Fruit fly (Drosophila melanogaster) whole organism, embryonic: Measurements from ENCODE around the gene CG31122.

Experiments used
- ATbp ChIP-seq: fragments of 200-800 bp; sonication (Bioruptor generic); optimal IDR thresholded peaks from 2 replicates; lab custom pipeline; 2017; ENCODE audit warnings: missing biosample characterization, mild to moderate bottlenecking, missing genetic modification characterization, missing genetic modification reagents
- Aef1 ChIP-seq: fragments of 200-800 bp; sonication (Bioruptor generic); IDR thresholded peaks from 3 replicates; pipeline ENCODE4 v1.3.6; 2022; ENCODE audit warnings: missing biosample characterization, missing genetic modification characterization
- Atf3 ChIP-seq: fragments of 200-800 bp; sonication (Bioruptor generic); optimal IDR thresholded peaks from 3 replicates; lab custom pipeline; 2016; ENCODE audit warnings: missing biosample characterization, missing genetic modification characterization
- B-H1 ChIP-seq: fragments of 200-800 bp; sonication (Bioruptor generic); IDR thresholded peaks from 3 replicates; pipeline ENCODE4 v1.3.6; 2022; ENCODE audit warnings: missing biosample characterization, missing genetic modification characterization
- Bgb ChIP-seq: fragments of 200-800 bp; sonication (Bioruptor generic); IDR thresholded peaks from 2 replicates; pipeline ENCODE4 v1.3.6; 2022; ENCODE audit warnings: missing biosample characterization, missing genetic modification characterization; ENCODE audit not compliant: partially characterized antibody
- CG10431 ChIP-seq: fragments of 200-800 bp; sonication (Bioruptor generic); optimal IDR thresholded peaks from 3 replicates; lab custom pipeline; 2018; ENCODE audit warnings: missing biosample characterization, mild to moderate bottlenecking, missing genetic modification characterization
- CG12155 ChIP-seq: fragments of 200-800 bp; sonication (Bioruptor generic); optimal IDR thresholded peaks from 3 replicates; lab custom pipeline; 2016; ENCODE audit warnings: missing biosample characterization, missing genetic modification characterization
- CG12659 ChIP-seq: fragments of 200-800 bp; sonication (Bioruptor generic); optimal IDR thresholded peaks from 3 replicates; lab custom pipeline; 2017; ENCODE audit warnings: mild to moderate bottlenecking, missing biosample characterization, missing genetic modification reagents, missing genetic modification characterization
- CG13123 ChIP-seq: fragments of 200-800 bp; sonication (Bioruptor generic); optimal IDR thresholded peaks from 2 replicates; lab custom pipeline; 2016; ENCODE audit warnings: missing biosample characterization, missing genetic modification characterization
- CG17385 ChIP-seq: fragments of 200-800 bp; sonication (Bioruptor generic); optimal IDR thresholded peaks from 3 replicates; lab custom pipeline; 2018; ENCODE audit warnings: missing biosample characterization, mild to moderate bottlenecking, missing genetic modification characterization
- CG18619 ChIP-seq: fragments of 200-800 bp; sonication (Bioruptor generic); optimal IDR thresholded peaks from 3 replicates; lab custom pipeline; 2017; ENCODE audit warnings: missing biosample characterization, mild to moderate bottlenecking, missing genetic modification characterization
- CG30403 ChIP-seq: fragments of 200-800 bp; sonication (Bioruptor generic); optimal IDR thresholded peaks from 3 replicates; lab custom pipeline; 2016; ENCODE audit warnings: missing biosample characterization, missing genetic modification characterization
- CG31388 ChIP-seq: fragments of 200-800 bp; sonication (Bioruptor generic); optimal IDR thresholded peaks from 2 replicates; lab custom pipeline; 2016; ENCODE audit warnings: missing biosample characterization, missing genetic modification characterization
- CG31441 ChIP-seq: fragments of 200-800 bp; sonication (Bioruptor generic); IDR thresholded peaks from 2 replicates; pipeline ENCODE4 v1.3.6; 2022; ENCODE audit warnings: missing biosample characterization, missing genetic modification characterization
- CG33213 ChIP-seq: fragments of 200-800 bp; sonication (Bioruptor generic); optimal IDR thresholded peaks from 3 replicates; lab custom pipeline; 2016; ENCODE audit warnings: missing biosample characterization, missing genetic modification characterization
- CG34422 ChIP-seq: fragments of 200-800 bp; sonication (Bioruptor generic); IDR thresholded peaks from 3 replicates; pipeline ENCODE4 v1.3.6; 2022; ENCODE audit warnings: missing biosample characterization, missing genetic modification characterization
- CG3847 ChIP-seq: fragments of 200-800 bp; sonication (Bioruptor generic); IDR thresholded peaks from 2 replicates; pipeline ENCODE4 v1.3.6; 2022; ENCODE audit warnings: missing biosample characterization, missing genetic modification characterization
- CG9215 ChIP-seq: fragments of 200-800 bp; sonication (Bioruptor generic); IDR thresholded peaks from 2 replicates; pipeline ENCODE4 v1.3.6; 2022; ENCODE audit warnings: missing biosample characterization, missing genetic modification characterization
- CG9437 ChIP-seq: fragments of 200-800 bp; sonication (Bioruptor generic); optimal IDR thresholded peaks from 2 replicates; lab custom pipeline; 2018; ENCODE audit warnings: missing biosample characterization, mild to moderate bottlenecking, missing genetic modification characterization
- CG9727 ChIP-seq: fragments of 200-800 bp; sonication (Bioruptor generic); optimal IDR thresholded peaks from 3 replicates; lab custom pipeline; 2017; ENCODE audit warnings: missing biosample characterization, mild to moderate bottlenecking, missing genetic modification characterization
- Chrac-16 ChIP-seq: fragments of 200-800 bp; sonication (Bioruptor generic); optimal IDR thresholded peaks from 3 replicates; lab custom pipeline; 2016; ENCODE audit warnings: missing biosample characterization, missing genetic modification characterization
- Dad ChIP-seq: fragments of 200-800 bp; sonication (Bioruptor generic); optimal IDR thresholded peaks from 3 replicates; lab custom pipeline; 2016; ENCODE audit warnings: missing biosample characterization, missing genetic modification characterization
- Fer3 ChIP-seq: fragments of 200-800 bp; sonication (Bioruptor generic); optimal IDR thresholded peaks from 2 replicates; lab custom pipeline; 2018; ENCODE audit warnings: missing biosample characterization, mild to moderate bottlenecking, missing genetic modification characterization, moderate library complexity
- Hr3 ChIP-seq: fragments of 200-800 bp; sonication (Bioruptor generic); optimal IDR thresholded peaks from 3 replicates; lab custom pipeline; 2016; ENCODE audit warnings: missing biosample characterization, missing genetic modification characterization
- Hr39 ChIP-seq: fragments of >200 bp; optimal IDR thresholded peaks from 2 replicates; lab custom pipeline; 2017
- Max ChIP-seq: fragments of 200-800 bp; sonication (Bioruptor generic); optimal IDR thresholded peaks from 2 replicates; lab custom pipeline; 2016; ENCODE audit warnings: missing biosample characterization, mild to moderate bottlenecking, missing genetic modification characterization
- Meics ChIP-seq: fragments of 200-800 bp; sonication (Bioruptor generic); optimal IDR thresholded peaks from 2 replicates; lab custom pipeline; 2017; ENCODE audit warnings: missing biosample characterization, mild to moderate bottlenecking, missing genetic modification characterization
- Sox100B ChIP-seq: fragments of 200-800 bp; sonication (Bioruptor generic); optimal IDR thresholded peaks from 3 replicates; lab custom pipeline; 2018; ENCODE audit warnings: missing biosample characterization, mild to moderate bottlenecking, missing genetic modification characterization
- Spps ChIP-seq: fragments of 200-800 bp; sonication (Bioruptor generic); optimal IDR thresholded peaks from 2 replicates; lab custom pipeline; 2018; ENCODE audit warnings: missing biosample characterization, mild to moderate bottlenecking, missing genetic modification characterization
- Sry-δ ChIP-seq: fragments of 200-800 bp; sonication (Bioruptor generic); optimal IDR thresholded peaks from 2 replicates; lab custom pipeline; 2016; ENCODE audit warnings: missing biosample characterization, missing genetic modification characterization
- aop ChIP-seq: fragments of 200-800 bp; sonication (Bioruptor generic); IDR thresholded peaks from 2 replicates; pipeline ENCODE4 v1.3.6; 2022; ENCODE audit warnings: missing biosample characterization, missing genetic modification characterization
- az2 ChIP-seq: fragments of 200-800 bp; sonication (Bioruptor generic); optimal IDR thresholded peaks from 3 replicates; lab custom pipeline; 2016; ENCODE audit warnings: missing biosample characterization, missing genetic modification characterization
- bbx ChIP-seq: fragments of 200-800 bp; sonication (Bioruptor generic); IDR thresholded peaks from 2 replicates; pipeline ENCODE4 v1.3.6; 2022; ENCODE audit warnings: missing biosample characterization, missing genetic modification characterization; ENCODE audit not compliant: partially characterized antibody
- cas ChIP-seq: fragments of 200-800 bp; sonication (Bioruptor generic); IDR thresholded peaks from 2 replicates; pipeline ENCODE4 v1.3.6; 2022; ENCODE audit warnings: missing biosample characterization, missing genetic modification characterization
- caup ChIP-seq: fragments of 200-800 bp; sonication (Bioruptor generic); optimal IDR thresholded peaks from 3 replicates; lab custom pipeline; 2017; ENCODE audit warnings: missing biosample characterization, mild to moderate bottlenecking, missing genetic modification characterization, moderate library complexity; ENCODE audit not compliant: severe bottlenecking
- croc ChIP-seq: fragments of 200-800 bp; sonication (Bioruptor generic); conservative IDR thresholded peaks from 3 replicates; pipeline ENCODE4 v1.3.6; 2022; ENCODE audit warnings: missing biosample characterization, missing genetic modification characterization
- danr ChIP-seq: fragments of 200-800 bp; sonication (Bioruptor generic); IDR thresholded peaks from 2 replicates; pipeline ENCODE4 v1.3.6; 2022; ENCODE audit warnings: missing biosample characterization, missing genetic modification characterization
- fd102C ChIP-seq: fragments of 200-800 bp; sonication (Bioruptor generic); optimal IDR thresholded peaks from 2 replicates; lab custom pipeline; 2018; ENCODE audit warnings: missing biosample characterization, mild to moderate bottlenecking, missing genetic modification characterization, moderate library complexity
- fd64A ChIP-seq: fragments of 200-800 bp; sonication (Bioruptor generic); optimal IDR thresholded peaks from 3 replicates; lab custom pipeline; 2018; ENCODE audit warnings: missing biosample characterization, mild to moderate bottlenecking, missing genetic modification characterization
- hbn ChIP-seq: fragments of 200-800 bp; sonication (Bioruptor generic); IDR thresholded peaks from 2 replicates; pipeline ENCODE4 v1.3.6; 2022; ENCODE audit warnings: missing biosample characterization, missing genetic modification characterization; ENCODE audit not compliant: partially characterized antibody
- lola ChIP-seq, 3 experiments: fragments of >200 bp in 2 of 3; fragments of 200-800 bp in 1 of 3; sonication (Bioruptor generic) in 1 of 3; optimal IDR thresholded peaks; 2 replicates each; lab custom pipeline; 2017 to 2019; ENCODE audit warnings: missing biosample characterization in 3 of 3, missing genetic modification characterization in 3 of 3, mild to moderate bottlenecking in 1 of 3, moderate library complexity in 1 of 3
- nmo ChIP-seq: fragments of 200-800 bp; sonication (Bioruptor generic); optimal IDR thresholded peaks from 2 replicates; lab custom pipeline; 2018; ENCODE audit warnings: missing biosample characterization, mild to moderate bottlenecking, missing genetic modification characterization, moderate library complexity
- pan ChIP-seq, 4 experiments: fragments of >200 bp in 3 of 4; fragments of 200-800 bp in 1 of 4; sonication (Bioruptor generic) in 1 of 4; optimal IDR thresholded peaks in 3 of 4; IDR thresholded peaks in 1 of 4; 2 replicates each; pipeline versions ENCODE4 v1.3.6 to Lab custom; 2017 to 2022; ENCODE audit warnings: missing biosample characterization in 2 of 4, missing genetic modification characterization in 2 of 4, mixed read lengths in 1 of 4
- sisA ChIP-seq: fragments of 200-800 bp; sonication (Bioruptor generic); IDR thresholded peaks from 2 replicates; pipeline ENCODE4 v1.3.6; 2022; ENCODE audit warnings: missing biosample characterization, missing genetic modification characterization
- slou ChIP-seq: fragments of 200-800 bp; sonication (Bioruptor generic); optimal IDR thresholded peaks from 3 replicates; lab custom pipeline; 2016; ENCODE audit warnings: missing biosample characterization, missing genetic modification characterization
- trh ChIP-seq: fragments of 200-800 bp; sonication (Bioruptor generic); optimal IDR thresholded peaks from 2 replicates; lab custom pipeline; 2016; ENCODE audit warnings: missing biosample characterization, missing genetic modification characterization
- usp ChIP-seq: fragments of >200 bp; optimal IDR thresholded peaks from 2 replicates; lab custom pipeline; 2017; ENCODE audit warnings: missing biosample characterization, missing genetic modification characterization
- vfl ChIP-seq: fragments of 200-800 bp; sonication (Bioruptor generic); optimal IDR thresholded peaks from 2 replicates; lab custom pipeline; 2016; ENCODE audit warnings: missing biosample characterization, missing genetic modification characterization
- wek ChIP-seq: fragments of 200-800 bp; sonication (Bioruptor generic); optimal IDR thresholded peaks from 3 replicates; lab custom pipeline; 2018; ENCODE audit warnings: missing biosample characterization, mild to moderate bottlenecking, missing genetic modification characterization, moderate library complexity
- zen2 ChIP-seq: fragments of 200-800 bp; sonication (Bioruptor generic); IDR thresholded peaks from 3 replicates; pipeline ENCODE4 v1.3.6; 2022; ENCODE audit warnings: missing biosample characterization, missing genetic modification characterization; ENCODE audit not compliant: partially characterized antibody

The CG31122 gene

DNA sequence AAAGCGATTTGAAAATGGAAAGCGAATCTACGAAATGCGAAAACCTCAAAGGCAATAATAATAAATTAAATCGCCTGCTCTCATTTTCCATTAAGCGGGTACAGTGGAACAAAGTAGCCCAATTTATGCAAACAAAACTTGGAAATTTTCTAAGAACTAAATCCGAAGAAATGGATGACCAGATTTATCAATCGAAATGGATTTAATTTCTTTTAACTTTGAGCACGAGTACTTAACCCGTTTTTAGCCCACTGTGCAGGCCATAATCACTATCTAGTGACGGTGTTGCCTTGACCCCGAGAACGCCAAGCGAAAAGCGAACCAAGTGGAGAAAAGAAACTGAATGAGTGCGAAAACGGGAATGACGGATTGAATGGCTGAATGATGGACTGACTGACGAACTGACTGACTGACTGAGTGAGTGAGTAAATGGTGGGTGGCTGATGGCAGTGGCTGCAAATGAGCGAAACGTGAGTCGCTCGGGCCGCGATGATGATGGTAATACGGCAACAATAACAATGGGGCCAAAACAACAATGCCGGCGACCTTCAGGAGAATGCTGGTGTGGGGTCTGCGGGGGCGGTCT lies 43.6 kb upstream of the CG31122 start (continued):
- TF ChIP-seq CG9727 (no peak), caup (GFP tag; lab: Kevin White, UChicago) (no peak), Fer3 (no peak), CG31388 (no peak), Dad (no peak), Hr39 (lab: Kevin White, UChicago) (no peak), B-H1 (peak; percentile 47; the same call in 2 of the 3 replicates), Spps (tag; lab: Kevin White, UChicago) (no peak), CG3847 (peak; percentile 46; the same call in 1 of the 2 replicates), nmo (GFP tag; lab: Kevin White, UChicago) (peak; percentile 20), Max (no peak), croc (GFP tag; lab: Robert Waterston, UW) (no peak), az2 (GFP tag; lab: Kevin White, UChicago) (peak; percentile 36), trh (no peak), vfl (peak; percentile 3), danr (0 out of 2 replicates have a peak, but pooled peaks have one; percentile 21), fd102C (GFP tag; lab: Kevin White, UChicago) (no peak), Hr3 (no peak), CG18619 (GFP tag; lab: Kevin White, UChicago) (peak; percentile 21), zen2 (GFP tag; lab: Robert Waterston, UW) (no peak), CG33213 (no peak), Sry-δ (GFP tag; lab: Kevin White, UChicago) (no peak), CG17385 (GFP tag; lab: Kevin White, UChicago) (peak; percentile 22), bbx (no peak), CG13123 (no peak), CG9215 (GFP tag; lab: Robert Waterston, UW) (0 out of 2 replicates have a peak, but pooled peaks have one; percentile 20), fd64A (no peak), CG30403 (GFP tag; lab: Kevin White, UChicago) (peak; percentile 53), Chrac-16 (peak; percentile 13), lola (GFP tag; optimal IDR thresholded peaks at IDR 0.05; lab: Kevin White, UChicago) (no peak), aop (GFP tag; lab: Robert Waterston, UW) (no peak), CG34422 (no peak), CG12155 (GFP tag; lab: Kevin White, UChicago) (peak; percentile 36), Sox100B (GFP tag; lab: Kevin White, UChicago) (no peak), sisA (GFP tag; lab: Robert Waterston, UW) (peak; percentile 34), wek (GFP tag; lab: Kevin White, UChicago) (no peak), usp (GFP tag; lab: Kevin White, UChicago) (no peak), CG12659 (no peak), pan (optimal IDR thresholded peaks at IDR 0.05; lab: Kevin White, UChicago) (no peak), pan (GFP tag; optimal IDR thresholded peaks at IDR 0.05 in 1 of 2, IDR thresholded peaks at IDR 0.05 in 1 of 2) (peak in 1 of 2 experiments; percentile 76), Atf3 (GFP tag; lab: Kevin White, UChicago) (peak; percentile 21), cas (no peak), ATbp (GFP tag; lab: Kevin White, UChicago) (no peak), CG9437 (GFP tag; lab: Kevin White, UChicago) (no peak), Bgb (no peak), CG31441 (peak; percentile 44; the same call in 1 of the 2 replicates), Aef1 (GFP tag; lab: Robert Waterston, UW) (0 out of 3 replicates have a peak, but pooled peaks have one; percentile 22), CG10431 (GFP tag; lab: Kevin White, UChicago) (no peak), Meics (GFP tag; lab: Kevin White, UChicago) (peak; percentile 51), slou (GFP tag; lab: Kevin White, UChicago) (peak; percentile 3), hbn (GFP tag; lab: Robert Waterston, UW) (no peak)
